Worm (Caenorhabditis elegans) whole organism, young adult: ENCODE results near the gene F22F4.9.

Experiments
- B0261.1 ChIP-seq: sonication (generic microtip); optimal IDR thresholded peaks from 2 replicates; lab custom pipeline; 2016; ENCODE audit warnings: mild to moderate bottlenecking, missing genetic modification characterization, moderate library complexity, missing compliant biosample characterization
- F55B11.4 ChIP-seq: sonication (generic microtip); optimal IDR thresholded peaks from 2 replicates; lab custom pipeline; 2016; ENCODE audit warnings: missing compliant biosample characterization, missing genetic modification characterization, borderline replicate concordance; ENCODE audit not compliant: insufficient read depth
- F57A8.1 ChIP-seq: fragments of 200-800 bp; sonication (Bioruptor generic); optimal IDR thresholded peaks from 2 replicates; lab custom pipeline; 2018; ENCODE audit warnings: mild to moderate bottlenecking, missing genetic modification characterization, moderate library complexity, missing compliant biosample characterization
- T26A5.8 ChIP-seq: sonication (generic microtip); optimal IDR thresholded peaks from 2 replicates; lab custom pipeline; 2016; ENCODE audit warnings: missing genetic modification characterization, missing compliant biosample characterization
- Y56A3A.18 ChIP-seq: fragments of 200-800 bp; sonication (Bioruptor generic); IDR thresholded peaks from 2 replicates; pipeline ENCODE4 v1.3.6; 2022; ENCODE audit warnings: missing genetic modification reagents, missing genetic modification characterization, missing compliant biosample characterization
- Y67H2A.10 ChIP-seq: fragments of 200-800 bp; sonication (Bioruptor generic); conservative IDR thresholded peaks from 2 replicates; pipeline ENCODE4 v1.3.6; 2022; ENCODE audit warnings: missing genetic modification reagents, missing genetic modification characterization, missing compliant biosample characterization
- aptf-3 ChIP-seq: fragments of 200-800 bp; sonication (Bioruptor generic); IDR thresholded peaks from 2 replicates; pipeline ENCODE4 v1.3.6; 2022; ENCODE audit warnings: missing genetic modification characterization, missing compliant biosample characterization
- atf-7 ChIP-seq: sonication (generic microtip); optimal IDR thresholded peaks from 2 replicates; lab custom pipeline; 2017; ENCODE audit warnings: mild to moderate bottlenecking, missing genetic modification characterization, missing compliant biosample characterization
- athp-1 ChIP-seq: sonication (generic microtip); optimal IDR thresholded peaks from 2 replicates; lab custom pipeline; 2017; ENCODE audit warnings: mild to moderate bottlenecking, missing genetic modification characterization, missing compliant biosample characterization
- attf-3 ChIP-seq: fragments of 200-800 bp; sonication (Bioruptor generic); conservative IDR thresholded peaks from 2 replicates; pipeline ENCODE4 v1.3.6; 2022; ENCODE audit warnings: missing genetic modification reagents, missing genetic modification characterization, missing compliant biosample characterization
- attf-5 ChIP-seq: fragments of 200-800 bp; sonication (Bioruptor generic); optimal IDR thresholded peaks from 2 replicates; lab custom pipeline; 2018; ENCODE audit warnings: mild to moderate bottlenecking, missing genetic modification characterization, missing compliant biosample characterization
- ccch-3 ChIP-seq: fragments of 200-800 bp; sonication (Bioruptor generic); optimal IDR thresholded peaks from 2 replicates; lab custom pipeline; 2018; ENCODE audit warnings: mild to moderate bottlenecking, missing genetic modification characterization, missing compliant biosample characterization
- cebp-1 ChIP-seq, 2 experiments: fragments of 200-800 bp in 1 of 2; sonication (Bioruptor generic) in 1 of 2; sonication (generic microtip) in 1 of 2; IDR thresholded peaks in 1 of 2; optimal IDR thresholded peaks in 1 of 2; 2 replicates each; pipeline versions ENCODE4 v1.3.6 to Lab custom; 2017 to 2022; ENCODE audit warnings: missing compliant biosample characterization in 2 of 2, missing genetic modification characterization in 2 of 2, mild to moderate bottlenecking in 1 of 2, missing genetic modification reagents in 1 of 2, moderate library complexity in 1 of 2
- ceh-100 ChIP-seq: fragments of 200-800 bp; sonication (Bioruptor generic); IDR thresholded peaks from 2 replicates; pipeline ENCODE4 v1.3.6; 2022; ENCODE audit warnings: missing genetic modification reagents, missing genetic modification characterization, missing compliant biosample characterization
- ceh-27 ChIP-seq: fragments of 200-800 bp; sonication (Bioruptor generic); optimal IDR thresholded peaks from 2 replicates; lab custom pipeline; 2018; ENCODE audit warnings: mild to moderate bottlenecking, missing genetic modification characterization, moderate library complexity, missing compliant biosample characterization
- ceh-40 ChIP-seq: fragments of 200-800 bp; sonication (Bioruptor generic); IDR thresholded peaks from 2 replicates; pipeline ENCODE4 v1.3.6; 2022; ENCODE audit warnings: missing genetic modification characterization, missing compliant biosample characterization
- ceh-58 ChIP-seq: fragments of 200-800 bp; sonication (Bioruptor generic); IDR thresholded peaks from 2 replicates; pipeline ENCODE4 v1.3.6; 2022; ENCODE audit warnings: missing genetic modification characterization, missing compliant biosample characterization
- chd-7 ChIP-seq: sonication (generic microtip); optimal IDR thresholded peaks from 2 replicates; lab custom pipeline; 2016; ENCODE audit warnings: mild to moderate bottlenecking, missing genetic modification characterization, moderate library complexity, missing compliant biosample characterization
- dox-1 ChIP-seq: fragments of 200-800 bp; sonication (Bioruptor generic); IDR thresholded peaks from 2 replicates; pipeline ENCODE4 v1.3.6; 2022; ENCODE audit warnings: missing genetic modification reagents, missing genetic modification characterization, missing compliant biosample characterization
- efl-1 ChIP-seq: fragments of 150-350 bp; optimal IDR thresholded peaks from 2 replicates; lab custom pipeline; 2014; ENCODE audit warnings: missing biosample characterization, missing genetic modification reagents, missing genetic modification characterization
- ekl-4 ChIP-seq: fragments of 200-800 bp; sonication (Bioruptor generic); IDR thresholded peaks from 2 replicates; pipeline ENCODE4 v1.3.6; 2022; ENCODE audit warnings: missing genetic modification reagents, missing genetic modification characterization, missing compliant biosample characterization
- gei-17 ChIP-seq: fragments of 200-800 bp; sonication (Bioruptor generic); optimal IDR thresholded peaks from 2 replicates; lab custom pipeline; 2018; ENCODE audit warnings: mild to moderate bottlenecking, missing genetic modification characterization, missing compliant biosample characterization
- hlh-26 ChIP-seq: fragments of 200-800 bp; sonication (Bioruptor generic); conservative IDR thresholded peaks from 2 replicates; pipeline ENCODE4 v1.3.6; 2022; ENCODE audit warnings: missing genetic modification reagents, missing genetic modification characterization, missing compliant biosample characterization
- hsf-1 ChIP-seq: fragments of 200-800 bp; sonication (Bioruptor generic); IDR thresholded peaks from 2 replicates; pipeline ENCODE4 v1.3.6; 2022; ENCODE audit warnings: missing genetic modification reagents, missing genetic modification characterization, missing compliant biosample characterization
- let-607 ChIP-seq, 2 experiments: fragments of 200-800 bp in 1 of 2; sonication (Bioruptor generic) in 1 of 2; sonication (generic microtip) in 1 of 2; optimal IDR thresholded peaks; 2 replicates each; lab custom pipeline; 2016 to 2018; ENCODE audit warnings: mild to moderate bottlenecking in 2 of 2, missing compliant biosample characterization in 2 of 2, missing genetic modification characterization in 2 of 2, moderate library complexity in 2 of 2, missing genotype in 1 of 2
- lin-35 ChIP-seq, 3 experiments: fragments of 150-350 bp in 2 of 3; sonication (generic microtip) in 1 of 3; optimal IDR thresholded peaks; 2 replicates each; lab custom pipeline; 2014 to 2018; ENCODE audit warnings: missing biosample characterization in 3 of 3, missing genetic modification characterization in 3 of 3, missing genetic modification reagents in 3 of 3
- lsl-1 ChIP-seq: fragments of 200-800 bp; sonication (Bioruptor generic); optimal IDR thresholded peaks from 2 replicates; lab custom pipeline; 2018; ENCODE audit warnings: mild to moderate bottlenecking, missing genetic modification characterization, moderate library complexity, missing compliant biosample characterization
- lsy-27 ChIP-seq: sonication (generic microtip); optimal IDR thresholded peaks from 2 replicates; lab custom pipeline; 2017; ENCODE audit warnings: missing genetic modification characterization, mild to moderate bottlenecking, missing compliant biosample characterization, antibody characterized with exemption, missing genotype, borderline replicate concordance; ENCODE audit not compliant: insufficient read depth
- madf-6 ChIP-seq: fragments of 200-800 bp; sonication (Bioruptor generic); IDR thresholded peaks from 2 replicates; pipeline ENCODE4 v1.3.6; 2022; ENCODE audit warnings: missing genetic modification reagents, missing genetic modification characterization, missing compliant biosample characterization
- mxl-1 ChIP-seq: sonication (generic microtip); optimal IDR thresholded peaks from 2 replicates; lab custom pipeline; 2016; ENCODE audit warnings: missing genetic modification characterization, missing compliant biosample characterization
- nfya-1 ChIP-seq: sonication (generic microtip); optimal IDR thresholded peaks from 2 replicates; lab custom pipeline; 2017; ENCODE audit warnings: antibody characterized with exemption, missing compliant biosample characterization, missing genetic modification characterization, borderline replicate concordance; ENCODE audit not compliant: insufficient read depth
- nhr-179 ChIP-seq: sonication (generic microtip); optimal IDR thresholded peaks from 2 replicates; lab custom pipeline; 2016; ENCODE audit warnings: mild to moderate bottlenecking, missing genetic modification characterization, missing compliant biosample characterization
- nhr-27 ChIP-seq: fragments of 200-800 bp; sonication (Bioruptor generic); optimal IDR thresholded peaks from 2 replicates; lab custom pipeline; 2018; ENCODE audit warnings: mild to moderate bottlenecking, missing genetic modification characterization, moderate library complexity, missing compliant biosample characterization
- nhr-80 ChIP-seq: sonication (generic microtip); optimal IDR thresholded peaks from 2 replicates; lab custom pipeline; 2016; ENCODE audit warnings: missing genetic modification characterization, missing compliant biosample characterization
- nhr-90 ChIP-seq: sonication (generic microtip); optimal IDR thresholded peaks from 2 replicates; lab custom pipeline; 2016; ENCODE audit warnings: missing genotype, mild to moderate bottlenecking, missing genetic modification characterization, missing compliant biosample characterization
- rcor-1 ChIP-seq: fragments of 200-800 bp; sonication (Bioruptor generic); IDR thresholded peaks from 2 replicates; pipeline ENCODE4 v1.3.6; 2022; ENCODE audit warnings: missing genetic modification reagents, missing genetic modification characterization, missing compliant biosample characterization
- repo-1 ChIP-seq: sonication (generic microtip); optimal IDR thresholded peaks from 2 replicates; lab custom pipeline; 2017; ENCODE audit warnings: mild to moderate bottlenecking, missing genetic modification characterization, missing compliant biosample characterization
- sdz-38 ChIP-seq: sonication (generic microtip); optimal IDR thresholded peaks from 2 replicates; lab custom pipeline; 2016; ENCODE audit warnings: missing genotype, missing genetic modification characterization, missing compliant biosample characterization
- sea-2 ChIP-seq: fragments of 200-800 bp; sonication (Bioruptor generic); IDR thresholded peaks from 2 replicates; pipeline ENCODE4 v1.3.6; 2022; ENCODE audit warnings: missing genetic modification characterization, missing compliant biosample characterization
- snpc-3.4 ChIP-seq: sonication (generic microtip); optimal IDR thresholded peaks from 2 replicates; lab custom pipeline; 2017; ENCODE audit warnings: missing genetic modification characterization, mild to moderate bottlenecking, missing compliant biosample characterization, antibody characterized with exemption, moderate library complexity, missing genotype, missing genetic modification reagents
- somi-1 ChIP-seq: fragments of 200-800 bp; sonication (Bioruptor generic); optimal IDR thresholded peaks from 2 replicates; lab custom pipeline; 2018; ENCODE audit warnings: mild to moderate bottlenecking, missing genetic modification characterization, missing compliant biosample characterization
- unc-62 ChIP-seq: fragments of 150-350 bp; optimal IDR thresholded peaks from 2 replicates; lab custom pipeline; 2014; ENCODE audit warnings: missing biosample characterization, missing genetic modification reagents, missing genetic modification characterization
- zim-3 ChIP-seq: sonication (generic microtip); optimal IDR thresholded peaks from 2 replicates; lab custom pipeline; 2017; ENCODE audit warnings: mild to moderate bottlenecking, missing genetic modification characterization, moderate library complexity, missing compliant biosample characterization
- ztf-3 ChIP-seq: fragments of 200-800 bp; sonication (Bioruptor generic); optimal IDR thresholded peaks from 2 replicates; lab custom pipeline; 2018; ENCODE audit warnings: mild to moderate bottlenecking, missing genetic modification characterization, missing compliant biosample characterization
- ztf-6 ChIP-seq: fragments of 200-800 bp; sonication (Bioruptor generic); IDR thresholded peaks from 2 replicates; pipeline ENCODE4 v1.3.6; 2022; ENCODE audit warnings: missing genetic modification reagents, missing genetic modification characterization, missing compliant biosample characterization

Gene F22F4.9

ce11 chrX:5994004-5994403 lies 5.3 kb downstream of the F22F4.9 start:
- TF ChIP-seq ekl-4 (GFP tag; lab: Robert Waterston, UW) (no peak), ceh-40 (GFP tag; lab: Robert Waterston, UW) (no peak), nfya-1 (no peak), B0261.1 (tag; lab: Kevin White, UChicago) (no peak), T26A5.8 (tag; lab: Kevin White, UChicago) (no peak), ztf-6 (GFP tag; lab: Robert Waterston, UW) (no peak), snpc-3.4 (tag; lab: Kevin White, UChicago) (no peak), Y67H2A.10 (GFP tag; lab: Robert Waterston, UW) (no peak), Y56A3A.18 (GFP tag; lab: Robert Waterston, UW) (no peak), rcor-1 (no peak), lsy-27 (tag; lab: Kevin White, UChicago) (no peak), repo-1 (no peak), nhr-80 (tag; lab: Kevin White, UChicago) (no peak), sdz-38 (tag; lab: Kevin White, UChicago) (no peak), athp-1 (tag; lab: Kevin White, UChicago) (no peak), zim-3 (tag; lab: Kevin White, UChicago) (no peak), hlh-26 (GFP tag; lab: Robert Waterston, UW) (no peak), F57A8.1 (no peak)
- TF ChIP-seq, all 124 proteins: peak for 0

ce11 chrX:5992770-5993169 lies 6.5 kb downstream of the F22F4.9 start, which contains the start of gene F22F4.5:
Gene F22F4.5 (minus strand): TSS chrX:5992870.
- TF ChIP-seq dox-1 (GFP tag; lab: Robert Waterston, UW) = no peak
- TF ChIP-seq sea-2 = no peak
- TF ChIP-seq efl-1 (GFP tag; lab: Kevin White, UChicago) = no peak
- no peak for TF ChIP-seq lsl-1
- no peak for TF ChIP-seq ztf-3 (GFP tag; lab: Kevin White, UChicago)
- no peak for TF ChIP-seq hsf-1
- no peak for TF ChIP-seq madf-6 (GFP tag; lab: Robert Waterston, UW)
- TF ChIP-seq F55B11.4 = no peak
- TF ChIP-seq nhr-179 (tag; lab: Kevin White, UChicago) = no peak

- TF ChIP-seq ceh-100 (GFP tag; lab: Robert Waterston, UW) = no peak
- TF ChIP-seq ceh-27 (GFP tag; lab: Kevin White, UChicago) = peak; percentile 55
- no peak for TF ChIP-seq attf-3 (GFP tag; lab: Robert Waterston, UW)
- no peak for TF ChIP-seq somi-1 (GFP tag; lab: Kevin White, UChicago)
These were observed 11.4 kb downstream of the F22F4.9 start for ce11 chrX:5987910-5988309.

ce11 chrX:5985720-5986119 lies 13.6 kb downstream of the F22F4.9 start:
- no peak for TF ChIP-seq attf-5 (GFP tag; lab: Kevin White, UChicago)
- TF ChIP-seq atf-7 (tag; lab: Kevin White, UChicago) = no peak
- no peak for TF ChIP-seq unc-62 (GFP tag; lab: Kevin White, UChicago)
- TF ChIP-seq aptf-3 (GFP tag; lab: Robert Waterston, UW) = no peak
- TF ChIP-seq lin-35 (GFP tag; optimal IDR thresholded peaks at IDR 0.05; lab: Kevin White, UChicago) = no peak
- TF ChIP-seq chd-7 (tag; lab: Kevin White, UChicago) = no peak
- TF ChIP-seq nhr-90 (tag; lab: Kevin White, UChicago) = no peak
- TF ChIP-seq ceh-58 (GFP tag; lab: Robert Waterston, UW) = no peak
- TF ChIP-seq ccch-3 (GFP tag; lab: Kevin White, UChicago) = no peak
- no peak for TF ChIP-seq nhr-27 (tag; lab: Kevin White, UChicago)
- TF ChIP-seq mxl-1 (tag; lab: Kevin White, UChicago) = no peak
- no peak for TF ChIP-seq let-607 (tag; optimal IDR thresholded peaks at IDR 0.05; lab: Kevin White, UChicago)
- no peak for TF ChIP-seq cebp-1 (GFP tag; IDR thresholded peaks at IDR 0.05; lab: Robert Waterston, UW)
- no peak for TF ChIP-seq cebp-1 (tag; optimal IDR thresholded peaks at IDR 0.05; lab: Kevin White, UChicago)
- TF ChIP-seq nhr-80 (tag; lab: Kevin White, UChicago) = no peak
- TF ChIP-seq gei-17 (GFP tag; lab: Kevin White, UChicago) = no peak
- no peak for TF ChIP-seq somi-1 (GFP tag; lab: Kevin White, UChicago)
